Worm (Caenorhabditis elegans) whole organism, young adult: ENCODE results near the gene vap-1.

Experiments
- T26A5.8 ChIP-seq: sonication (generic microtip); optimal IDR thresholded peaks from 2 replicates; lab custom pipeline; 2016; ENCODE audit warnings: missing genetic modification characterization, missing compliant biosample characterization
- lin-40 ChIP-seq: sonication (generic microtip); optimal IDR thresholded peaks from 2 replicates; lab custom pipeline; 2016; ENCODE audit warnings: missing genetic modification characterization, mild to moderate bottlenecking, missing compliant biosample characterization, missing genotype, missing genetic modification reagents
- madf-6 ChIP-seq: fragments of 200-800 bp; sonication (Bioruptor generic); IDR thresholded peaks from 2 replicates; pipeline ENCODE4 v1.3.6; 2022; ENCODE audit warnings: missing genetic modification reagents, missing genetic modification characterization, missing compliant biosample characterization
- nhr-90 ChIP-seq: sonication (generic microtip); optimal IDR thresholded peaks from 2 replicates; lab custom pipeline; 2016; ENCODE audit warnings: missing genotype, mild to moderate bottlenecking, missing genetic modification characterization, missing compliant biosample characterization
- snpc-1.3 ChIP-seq: sonication (generic microtip); optimal IDR thresholded peaks from 2 replicates; lab custom pipeline; 2017; ENCODE audit warnings: missing genetic modification characterization, mild to moderate bottlenecking, missing compliant biosample characterization, antibody characterized with exemption, moderate library complexity, missing genotype, missing genetic modification reagents; ENCODE audit not compliant: insufficient read depth
- sptf-2 ChIP-seq: fragments of 200-800 bp; sonication (Bioruptor generic); optimal IDR thresholded peaks from 2 replicates; lab custom pipeline; 2018; ENCODE audit warnings: mild to moderate bottlenecking, missing genetic modification characterization, missing compliant biosample characterization
- xnd-1 ChIP-seq: sonication (generic microtip); optimal IDR thresholded peaks from 2 replicates; lab custom pipeline; 2016; ENCODE audit warnings: missing genotype, missing genetic modification reagents, missing genetic modification characterization, missing compliant biosample characterization

- TF ChIP-seq lin-40 (tag; lab: Kevin White, UChicago) (no peak), madf-6 (no peak), xnd-1 (tag; lab: Kevin White, UChicago) (no peak), nhr-90 (tag; lab: Kevin White, UChicago) (no peak), T26A5.8 (tag; lab: Kevin White, UChicago) (no peak), sptf-2 (GFP tag; lab: Kevin White, UChicago) (no peak), snpc-1.3 (tag; lab: Kevin White, UChicago) (no peak)
These were observed 11.3 kb downstream of the vap-1 start for ce11 chrX:17385102-17385501.
